Fruit fly (Drosophila melanogaster): Measurements from ENCODE around the gene AOX4.

dm6 chr3R:15509817-15510216, 42.8 kb downstream of the AOX4 start, which contains the start of gene CG44013:
- TF ChIP-seq psq (optimal IDR thresholded peaks at IDR 0.05) (no peak), Myc (optimal IDR thresholded peaks at IDR 0.05) (no peak), insv (optimal IDR thresholded peaks at IDR 0.05) (no peak), h (optimal IDR thresholded peaks at IDR 0.05) (no peak)

All from Kc167 (cell line).